Worm (Caenorhabditis elegans) whole organism, early embryonic: ENCODE data around the gene K03B4.8.

Experiments used
- B0310.2 ChIP-seq: sonication (generic microtip); optimal IDR thresholded peaks from 2 replicates; lab custom pipeline; 2016; ENCODE audit warnings: mild to moderate bottlenecking, missing genetic modification characterization, missing compliant biosample characterization
- F13C5.2 ChIP-seq: sonication (generic microtip); optimal IDR thresholded peaks from 2 replicates; lab custom pipeline; 2017; ENCODE audit warnings: mild to moderate bottlenecking, missing genetic modification characterization, inconsistent platforms, missing compliant biosample characterization
- aly-1 ChIP-seq: sonication (generic microtip); optimal IDR thresholded peaks from 2 replicates; lab custom pipeline; 2016; ENCODE audit warnings: missing genetic modification characterization, missing compliant biosample characterization
- ama-1 ChIP-seq: fragments of 150-350 bp; optimal IDR thresholded peaks from 2 replicates; lab custom pipeline; 2014
- ceh-13 ChIP-seq: fragments of 200-800 bp; sonication (Bioruptor generic); optimal IDR thresholded peaks from 2 replicates; lab custom pipeline; 2018; ENCODE audit warnings: mild to moderate bottlenecking, missing genetic modification characterization, missing compliant biosample characterization
- ets-7 ChIP-seq: sonication (generic microtip); optimal IDR thresholded peaks from 2 replicates; lab custom pipeline; 2016; ENCODE audit warnings: missing genotype, missing genetic modification characterization, missing compliant biosample characterization
- flt-1 ChIP-seq: fragments of 200-800 bp; sonication (Bioruptor generic); IDR thresholded peaks from 2 replicates; pipeline ENCODE4 v1.3.6; 2022; ENCODE audit warnings: missing genetic modification characterization, missing compliant biosample characterization
- hmbx-1 ChIP-seq: sonication (generic microtip); optimal IDR thresholded peaks from 2 replicates; lab custom pipeline; 2016; ENCODE audit warnings: mild to moderate bottlenecking, missing genetic modification characterization, missing compliant biosample characterization
- hmg-4 ChIP-seq: fragments of 200-800 bp; sonication (Bioruptor generic); optimal IDR thresholded peaks from 2 replicates; lab custom pipeline; 2018; ENCODE audit warnings: mild to moderate bottlenecking, missing genetic modification characterization, missing compliant biosample characterization
- hnd-1 ChIP-seq: sonication (generic microtip); optimal IDR thresholded peaks from 2 replicates; lab custom pipeline; 2016; ENCODE audit warnings: missing genetic modification characterization, missing compliant biosample characterization
- pes-1 ChIP-seq: fragments of 200-800 bp; sonication (Bioruptor generic); IDR thresholded peaks from 2 replicates; pipeline ENCODE4 v1.3.6; 2022; ENCODE audit warnings: missing genetic modification reagents, missing genetic modification characterization, missing compliant biosample characterization
- scrt-1 ChIP-seq: fragments of 200-800 bp; sonication (Bioruptor generic); IDR thresholded peaks from 2 replicates; pipeline ENCODE4 v1.3.6; 2022; ENCODE audit warnings: missing genetic modification characterization, missing compliant biosample characterization
- tbx-37 ChIP-seq: fragments of 200-800 bp; sonication (Bioruptor generic); conservative IDR thresholded peaks from 2 replicates; pipeline ENCODE4 v1.3.6; 2022; ENCODE audit warnings: missing genetic modification reagents, missing genetic modification characterization, missing compliant biosample characterization
- tra-4 ChIP-seq: sonication (generic microtip); optimal IDR thresholded peaks from 2 replicates; lab custom pipeline; 2017; ENCODE audit warnings: missing genetic modification characterization, missing compliant biosample characterization

DNA sequence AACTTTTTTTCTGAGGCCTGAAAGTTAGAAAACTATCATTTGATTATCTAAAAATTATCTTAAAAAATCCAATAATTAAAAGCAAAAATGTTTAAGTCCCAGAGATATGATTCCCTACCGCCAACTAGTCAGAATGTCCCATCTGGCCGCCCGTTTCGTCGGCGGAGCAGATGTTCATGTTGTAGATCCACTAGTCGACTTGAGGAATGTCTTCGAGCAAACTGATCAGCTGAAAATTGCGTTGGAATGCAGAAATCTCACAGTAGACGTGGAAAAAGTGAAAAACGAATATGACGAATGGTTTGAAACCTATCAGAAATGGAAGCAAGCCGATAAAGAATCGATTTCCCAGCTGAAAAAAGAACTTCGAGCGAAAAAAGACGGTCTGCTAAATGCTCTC, 14.8 kb upstream of the K03B4.8 start, which contains the start of gene K03B4.1:
- no peak for TF ChIP-seq ama-1
- TF ChIP-seq tbx-37 (GFP tag; lab: Robert Waterston, UW): no peak
- no peak for TF ChIP-seq hnd-1 (tag; lab: Kevin White, UChicago)
- TF ChIP-seq aly-1: no peak
- no peak for TF ChIP-seq tra-4 (tag; lab: Kevin White, UChicago)
- TF ChIP-seq ceh-13 (GFP tag; lab: Kevin White, UChicago): no peak
- no peak for TF ChIP-seq F13C5.2 (tag; lab: Kevin White, UChicago)
- no peak for TF ChIP-seq flt-1 (GFP tag; lab: Robert Waterston, UW)
- no peak for TF ChIP-seq pes-1 (GFP tag; lab: Robert Waterston, UW)
- no peak for TF ChIP-seq hmg-4
- no peak for TF ChIP-seq hmbx-1
- TF ChIP-seq B0310.2 (tag; lab: Kevin White, UChicago): no peak
- TF ChIP-seq ets-7: no peak
- no peak for TF ChIP-seq scrt-1 (GFP tag; lab: Robert Waterston, UW)
